Worm (Caenorhabditis elegans): ENCODE measurements around the gene pin-2.

Gene pin-2

ce11 chrIV:12845596-12845995, 51.9 kb downstream of the pin-2 start, which contains the start of gene txt-19:
TSS of gene txt-19 (plus strand) at chrIV:12845899.
- peak; percentile 8 for TF ChIP-seq lin-13 (GFP tag; optimal IDR thresholded peaks at IDR 0.05)
- no peak for TF ChIP-seq ama-1 (optimal IDR thresholded peaks at IDR 0.05)
- TF ChIP-seq sma-9 (GFP tag; optimal IDR thresholded peaks at IDR 0.05): peak; percentile 30
- no peak for TF ChIP-seq sma-9 (tag; optimal IDR thresholded peaks at IDR 0.05)
- no peak for TF ChIP-seq nhr-12 (tag; optimal IDR thresholded peaks at IDR 0.05)
- no peak for TF ChIP-seq nhr-21 (tag; optimal IDR thresholded peaks at IDR 0.05)
- TF ChIP-seq peb-1 (tag; optimal IDR thresholded peaks at IDR 0.05): no peak
- TF ChIP-seq C34F6.9 (tag; optimal IDR thresholded peaks at IDR 0.05): peak; percentile 41
- TF ChIP-seq fos-1 (tag; optimal IDR thresholded peaks at IDR 0.05): no peak
- peak; percentile 18 for TF ChIP-seq nhr-129 (tag; optimal IDR thresholded peaks at IDR 0.05)
- TF ChIP-seq lin-11 (tag; optimal IDR thresholded peaks at IDR 0.05): peak; percentile 6
- peak in 1 of 2 experiments; percentile 18 for TF ChIP-seq lsy-2 (tag; optimal IDR thresholded peaks at IDR 0.05)
- TF ChIP-seq F13H6.1 (tag; optimal IDR thresholded peaks at IDR 0.05): peak; percentile 28
- TF ChIP-seq blmp-1 (tag; optimal IDR thresholded peaks at IDR 0.05; ENCODE audit: insufficient read depth): no peak
- no peak for TF ChIP-seq nhr-237 (tag; optimal IDR thresholded peaks at IDR 0.05)
- no peak for TF ChIP-seq nhr-25 (tag; optimal IDR thresholded peaks at IDR 0.05)
- TF ChIP-seq elt-3 (tag; optimal IDR thresholded peaks at IDR 0.05): no peak
- peak; percentile 12 for TF ChIP-seq crh-2 (tag; optimal IDR thresholded peaks at IDR 0.05)
- TF ChIP-seq skn-1 (tag; optimal IDR thresholded peaks at IDR 0.05): no peak
- TF ChIP-seq R02D3.7 (tag; optimal IDR thresholded peaks at IDR 0.05): no peak
- no peak for TF ChIP-seq snpc-4 (tag; optimal IDR thresholded peaks at IDR 0.05)
- no peak for TF ChIP-seq ztf-1 (GFP tag; conservative IDR thresholded peaks at IDR 0.05)
- TF ChIP-seq ZK546.5 (tag; optimal IDR thresholded peaks at IDR 0.05): no peak
- TF ChIP-seq unc-62 (GFP tag; optimal IDR thresholded peaks at IDR 0.05): no peak
- TF ChIP-seq ztf-11 (tag; optimal IDR thresholded peaks at IDR 0.05): no peak
- no peak for TF ChIP-seq nhr-23 (tag; optimal IDR thresholded peaks at IDR 0.05)
- peak; percentile 44 for TF ChIP-seq unc-55 (GFP tag; optimal IDR thresholded peaks at IDR 0.05)
- no peak for TF ChIP-seq nhr-11 (tag; optimal IDR thresholded peaks at IDR 0.05)
- no peak for TF ChIP-seq mab-5 (tag; optimal IDR thresholded peaks at IDR 0.05)
